Worm (Caenorhabditis elegans) whole organism, L2 larva: Measurements from ENCODE around the gene F23A7.5.
A peak's percentile ranks its signal among the peaks of the same experiment; 100 is the strongest.

ENCODE experiments used
- C34F6.9 ChIP-seq: fragments of 150-350 bp; optimal IDR thresholded peaks from 2 replicates; lab custom pipeline; 2014; ENCODE audit warnings: missing biosample characterization, missing genetic modification characterization
- F13H6.1 ChIP-seq: sonication (generic microtip); optimal IDR thresholded peaks from 2 replicates; lab custom pipeline; 2016; ENCODE audit warnings: missing genetic modification characterization, missing compliant biosample characterization
- R02D3.7 ChIP-seq: fragments of 150-350 bp; optimal IDR thresholded peaks from 2 replicates; lab custom pipeline; 2014; ENCODE audit warnings: missing biosample characterization, missing genetic modification characterization
- Y55F3AM.14 ChIP-seq: fragments of 200-800 bp; sonication (Bioruptor generic); optimal IDR thresholded peaks from 2 replicates; lab custom pipeline; 2018; ENCODE audit warnings: mild to moderate bottlenecking, missing genetic modification characterization, missing compliant biosample characterization
- ZK546.5 ChIP-seq: sonication (generic microtip); optimal IDR thresholded peaks from 2 replicates; lab custom pipeline; 2017; ENCODE audit warnings: missing biosample characterization, missing genetic modification characterization
- alr-1 ChIP-seq: fragments of 150-350 bp; optimal IDR thresholded peaks from 2 replicates; lab custom pipeline; 2014; ENCODE audit warnings: missing biosample characterization, missing genetic modification characterization
- aly-2 ChIP-seq: fragments of 150-350 bp; optimal IDR thresholded peaks from 2 replicates; lab custom pipeline; 2014; ENCODE audit warnings: missing biosample characterization, missing genetic modification characterization
- ama-1 ChIP-seq: fragments of 150-350 bp; optimal IDR thresholded peaks from 2 replicates; lab custom pipeline; 2018; ENCODE audit warnings: inconsistent platforms
- ceh-16 ChIP-seq: fragments of 150-350 bp; optimal IDR thresholded peaks from 2 replicates; lab custom pipeline; 2014; ENCODE audit warnings: missing biosample characterization, missing genetic modification characterization
- ceh-82 ChIP-seq: fragments of 150-350 bp; optimal IDR thresholded peaks from 2 replicates; lab custom pipeline; 2014; ENCODE audit warnings: missing biosample characterization, missing genetic modification characterization
- crh-2 ChIP-seq: sonication (generic microtip); optimal IDR thresholded peaks from 2 replicates; lab custom pipeline; 2017; ENCODE audit warnings: missing biosample characterization, missing genetic modification characterization
- dmd-4 ChIP-seq: sonication (generic microtip); optimal IDR thresholded peaks from 2 replicates; lab custom pipeline; 2017; ENCODE audit warnings: missing biosample characterization, missing genetic modification characterization
- elt-3 ChIP-seq: sonication (generic microtip); optimal IDR thresholded peaks from 2 replicates; lab custom pipeline; 2017; ENCODE audit warnings: missing biosample characterization, missing genetic modification characterization
- fos-1 ChIP-seq: fragments of 150-350 bp; optimal IDR thresholded peaks from 2 replicates; lab custom pipeline; 2014; ENCODE audit warnings: missing biosample characterization, missing genetic modification characterization
- gmeb-1 ChIP-seq: fragments of 150-350 bp; optimal IDR thresholded peaks from 2 replicates; lab custom pipeline; 2014; ENCODE audit warnings: missing biosample characterization, missing genetic modification characterization
- lin-11 ChIP-seq: fragments of 150-350 bp; sonication (generic microtip); optimal IDR thresholded peaks from 2 replicates; lab custom pipeline; 2014; ENCODE audit warnings: missing biosample characterization, missing genetic modification characterization, inconsistent platforms, mixed read lengths
- lsy-2 ChIP-seq, 2 experiments: fragments of 150-350 bp in 1 of 2; sonication (generic microtip) in 1 of 2; optimal IDR thresholded peaks; 2 replicates each; lab custom pipeline; 2014 to 2017; ENCODE audit warnings: missing biosample characterization in 2 of 2, missing genetic modification characterization in 2 of 2
- mbf-1 ChIP-seq: sonication (generic microtip); optimal IDR thresholded peaks from 2 replicates; lab custom pipeline; 2017; ENCODE audit warnings: missing biosample characterization, missing genetic modification characterization
- nhr-10 ChIP-seq: sonication (generic microtip); optimal IDR thresholded peaks from 2 replicates; lab custom pipeline; 2017; ENCODE audit warnings: missing biosample characterization, missing genetic modification characterization
- nhr-11 ChIP-seq: fragments of 150-350 bp; optimal IDR thresholded peaks from 2 replicates; lab custom pipeline; 2014; ENCODE audit warnings: missing biosample characterization, missing genetic modification characterization
- nhr-12 ChIP-seq: fragments of 150-350 bp; optimal IDR thresholded peaks from 2 replicates; lab custom pipeline; 2014; ENCODE audit warnings: missing biosample characterization, missing genetic modification characterization
- nhr-129 ChIP-seq: fragments of 150-350 bp; optimal IDR thresholded peaks from 2 replicates; lab custom pipeline; 2014; ENCODE audit warnings: missing biosample characterization, missing genetic modification characterization
- nhr-21 ChIP-seq: fragments of 150-350 bp; optimal IDR thresholded peaks from 2 replicates; lab custom pipeline; 2014; ENCODE audit warnings: missing biosample characterization, missing genetic modification characterization
- nhr-23 ChIP-seq: fragments of 150-350 bp; optimal IDR thresholded peaks from 2 replicates; lab custom pipeline; 2014; ENCODE audit warnings: missing biosample characterization, missing genetic modification reagents, missing genetic modification characterization
- nhr-237 ChIP-seq: fragments of 150-350 bp; optimal IDR thresholded peaks from 2 replicates; lab custom pipeline; 2014; ENCODE audit warnings: missing biosample characterization, missing genetic modification characterization
- nhr-6 ChIP-seq: fragments of 150-350 bp; optimal IDR thresholded peaks from 2 replicates; lab custom pipeline; 2014; ENCODE audit warnings: missing biosample characterization, missing genetic modification characterization
- nhr-77 ChIP-seq: fragments of 150-350 bp; optimal IDR thresholded peaks from 2 replicates; lab custom pipeline; 2014; ENCODE audit warnings: missing biosample characterization, missing genetic modification characterization
- peb-1 ChIP-seq: fragments of 150-350 bp; optimal IDR thresholded peaks from 2 replicates; lab custom pipeline; 2014; ENCODE audit warnings: missing biosample characterization, missing genetic modification characterization
- sem-4 ChIP-seq: fragments of 150-350 bp; optimal IDR thresholded peaks from 2 replicates; lab custom pipeline; 2014; ENCODE audit warnings: missing biosample characterization, missing genetic modification reagents, missing genetic modification characterization
- skn-1 ChIP-seq: sonication (generic microtip); optimal IDR thresholded peaks from 2 replicates; lab custom pipeline; 2017; ENCODE audit warnings: missing biosample characterization, missing genetic modification characterization
- sma-3 ChIP-seq: sonication (generic microtip); optimal IDR thresholded peaks from 2 replicates; lab custom pipeline; 2016; ENCODE audit warnings: missing genetic modification reagents, missing genetic modification characterization, missing compliant biosample characterization
- sma-9 ChIP-seq, 2 experiments: fragments of 150-350 bp in 1 of 2; sonication (generic microtip) in 1 of 2; optimal IDR thresholded peaks; 2 replicates each; lab custom pipeline; 2014 to 2016; ENCODE audit warnings: missing genetic modification characterization in 2 of 2, mild to moderate bottlenecking in 1 of 2, missing biosample characterization in 1 of 2, missing compliant biosample characterization in 1 of 2, missing genetic modification reagents in 1 of 2, moderate library complexity in 1 of 2
- snpc-4 ChIP-seq: fragments of 150-350 bp; optimal IDR thresholded peaks from 2 replicates; lab custom pipeline; 2014; ENCODE audit warnings: missing biosample characterization, missing genetic modification characterization
- unc-39 ChIP-seq: fragments of 150-350 bp; optimal IDR thresholded peaks from 2 replicates; lab custom pipeline; 2014; ENCODE audit warnings: missing biosample characterization, missing genetic modification characterization
- unc-55 ChIP-seq: fragments of 150-350 bp; sonication (generic microtip); optimal IDR thresholded peaks from 3 replicates; lab custom pipeline; 2014; ENCODE audit warnings: missing biosample characterization, missing genetic modification reagents, missing genetic modification characterization
- unc-62 ChIP-seq: fragments of 150-350 bp; optimal IDR thresholded peaks from 2 replicates; lab custom pipeline; 2014; ENCODE audit warnings: missing biosample characterization, missing genetic modification reagents, missing genetic modification characterization
- zag-1 ChIP-seq: fragments of 150-350 bp; optimal IDR thresholded peaks from 2 replicates; lab custom pipeline; 2014; ENCODE audit warnings: missing biosample characterization, missing genetic modification characterization
- ztf-1 ChIP-seq: fragments of 200-800 bp; sonication (Bioruptor generic); conservative IDR thresholded peaks from 2 replicates; pipeline ENCODE4 v1.3.6; 2022; ENCODE audit warnings: missing genetic modification characterization, missing compliant biosample characterization
- ztf-11 ChIP-seq: sonication (generic microtip); optimal IDR thresholded peaks from 2 replicates; lab custom pipeline; 2017; ENCODE audit warnings: missing biosample characterization, missing genetic modification characterization

F23A7.5 gene

DNA sequence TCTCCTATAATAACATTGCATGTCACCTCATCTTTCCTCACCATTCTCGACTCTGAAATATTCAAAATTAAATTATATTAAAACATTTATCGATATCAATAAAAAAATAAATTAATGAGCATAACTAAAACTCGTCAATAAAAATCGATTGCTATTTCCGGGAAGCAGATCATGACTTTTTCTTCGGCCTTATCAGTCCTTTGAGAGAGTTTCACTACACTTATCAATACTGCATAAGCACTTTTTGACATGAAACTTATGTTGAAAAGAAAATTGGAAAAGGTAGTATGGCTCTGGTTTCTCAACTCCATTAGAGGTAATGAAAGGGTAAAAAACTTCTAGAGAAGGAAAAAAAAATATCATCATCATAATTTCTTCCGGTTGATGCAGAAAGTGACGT lies 31.4 kb downstream of the F23A7.5 start:
- TF ChIP-seq nhr-77 = no peak
- peak; percentile 7 for TF ChIP-seq skn-1 (tag; lab: Kevin White, UChicago)
- TF ChIP-seq peb-1 (tag; lab: Kevin White, UChicago) = no peak
- TF ChIP-seq nhr-12 (tag; lab: Kevin White, UChicago) = no peak
- peak; percentile 71 for TF ChIP-seq fos-1 (tag; lab: Kevin White, UChicago)
- peak; percentile 14 for TF ChIP-seq crh-2 (tag; lab: Kevin White, UChicago)
- no peak for TF ChIP-seq R02D3.7 (tag; lab: Kevin White, UChicago)

DNA sequence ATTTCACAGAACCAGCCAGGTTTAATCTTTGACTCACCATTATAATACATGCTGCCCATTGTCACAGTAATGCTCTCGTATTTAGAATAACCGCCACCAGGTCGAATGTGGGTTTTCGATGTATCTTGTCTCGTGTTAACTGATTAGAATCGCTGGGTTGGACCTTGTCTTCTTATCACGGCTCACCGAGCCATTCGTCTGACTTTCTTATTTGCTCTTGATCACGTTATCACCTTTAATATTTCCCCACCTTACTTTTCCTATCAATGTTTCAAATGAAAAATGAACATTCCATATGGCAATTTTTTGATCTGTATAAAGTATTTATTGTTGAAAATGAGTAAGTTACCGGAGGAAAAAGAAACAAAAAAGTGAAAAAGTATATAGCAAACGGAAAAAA lies 33.3 kb downstream of the F23A7.5 start, which contains the start of gene sgk-1:
TSS of gene sgk-1 (minus strand) at position 130 of the 400 bp plus-strand sequence.
- TF ChIP-seq crh-2 (tag; lab: Kevin White, UChicago) (no peak), nhr-21 (tag; lab: Kevin White, UChicago) (no peak), fos-1 (tag; lab: Kevin White, UChicago) (peak; percentile 46), unc-62 (no peak), sma-9 (GFP tag; optimal IDR thresholded peaks at IDR 0.05; lab: Kevin White, UChicago) (peak; percentile 30), sma-9 (tag; optimal IDR thresholded peaks at IDR 0.05; lab: Kevin White, UChicago) (no peak), dmd-4 (no peak)

ce11 chrX:16263287-16263686 lies 34.6 kb downstream of the F23A7.5 start:
- TF ChIP-seq fos-1 (tag; lab: Kevin White, UChicago) (peak; percentile 2), sma-3 (peak; percentile 34), crh-2 (tag; lab: Kevin White, UChicago) (no peak)

ce11 chrX:16265636-16266384 lies 37.1 kb downstream of the F23A7.5 start, which contains the start of gene mua-6:
Gene mua-6 (minus strand): TSS chrX:16265686.
- TF ChIP-seq sma-3 (peak; percentile 83), ceh-82 (no peak), fos-1 (tag; lab: Kevin White, UChicago) (peak; percentile 17), Y55F3AM.14 (GFP tag; lab: Kevin White, UChicago) (no peak), unc-39 (tag; lab: Kevin White, UChicago) (no peak), ZK546.5 (tag; lab: Kevin White, UChicago) (no peak), aly-2 (tag; lab: Kevin White, UChicago) (no peak), nhr-129 (tag; lab: Kevin White, UChicago) (no peak)
- TF ChIP-seq, all 48 proteins: peak for 2

DNA sequence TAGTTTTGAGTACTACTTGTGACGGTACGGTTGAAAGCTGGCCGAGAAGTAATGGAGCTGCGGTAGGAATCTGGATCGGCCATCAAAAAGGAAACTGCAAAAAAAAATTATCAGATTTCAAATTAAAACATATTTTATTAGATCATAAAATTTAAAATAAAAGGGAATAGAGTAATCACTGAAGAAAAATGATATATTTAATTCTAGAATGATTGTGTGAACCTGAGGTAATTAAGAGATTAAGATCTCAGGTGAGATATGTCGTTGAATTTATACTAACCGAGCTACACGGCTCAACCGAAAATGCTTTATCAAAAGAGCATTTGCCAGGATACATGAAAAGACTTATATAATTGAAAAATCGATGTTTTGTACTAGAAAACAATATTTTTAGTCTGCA lies 41.2 kb downstream of the F23A7.5 start, which contains the start of gene ifa-3:
TSS of gene ifa-3 (minus strand) at position 101 of the 400 bp plus-strand sequence.
- TF ChIP-seq gmeb-1 = no peak
- TF ChIP-seq ama-1 = no peak
- no peak for TF ChIP-seq ZK546.5 (tag; lab: Kevin White, UChicago)
- no peak for TF ChIP-seq nhr-11 (tag; lab: Kevin White, UChicago)

ce11 chrX:16271147-16271546 lies 42.4 kb downstream of the F23A7.5 start:
- TF ChIP-seq ZK546.5 (tag; lab: Kevin White, UChicago) = no peak
- no peak for TF ChIP-seq nhr-6
- TF ChIP-seq mbf-1 (tag; lab: Kevin White, UChicago) = no peak
- no peak for TF ChIP-seq R02D3.7 (tag; lab: Kevin White, UChicago)
- TF ChIP-seq nhr-129 (tag; lab: Kevin White, UChicago) = peak; percentile 23
- TF ChIP-seq peb-1 (tag; lab: Kevin White, UChicago) = no peak
- peak; percentile 49 for TF ChIP-seq unc-55 (GFP tag; lab: Kevin White, UChicago)
- TF ChIP-seq sma-3 = peak; percentile 43
- TF ChIP-seq nhr-77 = no peak
- peak; percentile 30 for TF ChIP-seq gmeb-1
- TF ChIP-seq nhr-237 (tag; lab: Kevin White, UChicago) = no peak
- peak; percentile 18 for TF ChIP-seq fos-1 (tag; lab: Kevin White, UChicago)
- no peak for TF ChIP-seq sem-4 (tag; lab: Kevin White, UChicago)
- no peak for TF ChIP-seq ztf-11 (tag; lab: Kevin White, UChicago)
- TF ChIP-seq alr-1 = no peak
- TF ChIP-seq F13H6.1 = peak; percentile 17
- TF ChIP-seq nhr-23 (tag; lab: Kevin White, UChicago) = no peak
- no peak for TF ChIP-seq skn-1 (tag; lab: Kevin White, UChicago)
- TF ChIP-seq nhr-21 (tag; lab: Kevin White, UChicago) = peak; percentile 4
- no peak for TF ChIP-seq ztf-1 (GFP tag; lab: Robert Waterston, UW)
- no peak for TF ChIP-seq elt-3 (tag; lab: Kevin White, UChicago)
- no peak for TF ChIP-seq unc-62
- no peak for TF ChIP-seq dmd-4
- TF ChIP-seq snpc-4 = no peak
- peak; percentile 3 for TF ChIP-seq C34F6.9 (tag; lab: Kevin White, UChicago)
- peak; percentile 61 for TF ChIP-seq sma-9 (GFP tag; optimal IDR thresholded peaks at IDR 0.05; lab: Kevin White, UChicago)
- TF ChIP-seq sma-9 (tag; optimal IDR thresholded peaks at IDR 0.05; lab: Kevin White, UChicago) = no peak
- no peak for TF ChIP-seq lin-11 (tag; lab: Kevin White, UChicago)
- TF ChIP-seq nhr-11 (tag; lab: Kevin White, UChicago) = peak; percentile 4
- no peak for TF ChIP-seq ceh-16 (tag; lab: Kevin White, UChicago)
- no peak for TF ChIP-seq zag-1
- no peak for TF ChIP-seq lsy-2 (tag; optimal IDR thresholded peaks at IDR 0.05; lab: Kevin White, UChicago)
- TF ChIP-seq nhr-10 (tag; lab: Kevin White, UChicago) = no peak
- TF ChIP-seq crh-2 (tag; lab: Kevin White, UChicago) = peak; percentile 41
